Fruit fly (Drosophila melanogaster) whole organism, wandering third instar larva: ENCODE data around the gene CG1965.

Source experiments
- Abd-B ChIP-seq: fragments of >200 bp; optimal IDR thresholded peaks from 2 replicates; lab custom pipeline; 2017; ENCODE audit warnings: missing biosample characterization, missing genetic modification characterization
- Dfd ChIP-seq: fragments of >200 bp; optimal IDR thresholded peaks from 2 replicates; lab custom pipeline; 2017; ENCODE audit warnings: missing biosample characterization, missing genetic modification characterization
- HLH106 ChIP-seq: fragments of 200-800 bp; optimal IDR thresholded peaks from 3 replicates; lab custom pipeline; 2019; ENCODE audit warnings: missing biosample characterization, mild to moderate bottlenecking, missing genetic modification characterization, moderate library complexity
- Hr78 ChIP-seq: fragments of >200 bp; optimal IDR thresholded peaks from 2 replicates; lab custom pipeline; 2017; ENCODE audit warnings: missing biosample characterization, missing genetic modification characterization
- OdsH ChIP-seq: fragments of 200-800 bp; sonication (Bioruptor generic); optimal IDR thresholded peaks from 2 replicates; lab custom pipeline; 2016; ENCODE audit warnings: missing biosample characterization, mild to moderate bottlenecking, missing genetic modification characterization
- Sp1 ChIP-seq: fragments of 200-800 bp; sonication (Bioruptor generic); optimal IDR thresholded peaks from 3 replicates; lab custom pipeline; 2019; ENCODE audit warnings: missing biosample characterization, mild to moderate bottlenecking, missing genetic modification characterization, moderate library complexity
- Vsx2 ChIP-seq: fragments of 200-300, 225-300 bp; sonication (Bioruptor generic); optimal IDR thresholded peaks from 2 replicates; lab custom pipeline; 2018; ENCODE audit warnings: missing biosample characterization, missing genetic modification characterization; ENCODE audit not compliant: partially characterized antibody
- dsf ChIP-seq: sonication (Bioruptor generic); optimal IDR thresholded peaks from 2 replicates; lab custom pipeline; 2016; ENCODE audit warnings: missing biosample characterization, missing genetic modification characterization, borderline replicate concordance
- jim ChIP-seq: fragments of 175-275, 200-325 bp; sonication (Bioruptor generic); optimal IDR thresholded peaks from 2 replicates; lab custom pipeline; 2016; ENCODE audit warnings: missing biosample characterization, mild to moderate bottlenecking, missing genetic modification characterization
- pan ChIP-seq: fragments of >200 bp; optimal IDR thresholded peaks from 2 replicates; lab custom pipeline; 2017
- psq ChIP-seq: fragments of 200-800 bp; sonication (Bioruptor generic); optimal IDR thresholded peaks from 3 replicates; lab custom pipeline; 2017; ENCODE audit warnings: missing biosample characterization, mild to moderate bottlenecking, missing genetic modification characterization, moderate library complexity
- usp ChIP-seq: fragments of >200 bp; optimal IDR thresholded peaks from 2 replicates; lab custom pipeline; 2017; ENCODE audit warnings: missing biosample characterization, missing genetic modification characterization

DNA sequence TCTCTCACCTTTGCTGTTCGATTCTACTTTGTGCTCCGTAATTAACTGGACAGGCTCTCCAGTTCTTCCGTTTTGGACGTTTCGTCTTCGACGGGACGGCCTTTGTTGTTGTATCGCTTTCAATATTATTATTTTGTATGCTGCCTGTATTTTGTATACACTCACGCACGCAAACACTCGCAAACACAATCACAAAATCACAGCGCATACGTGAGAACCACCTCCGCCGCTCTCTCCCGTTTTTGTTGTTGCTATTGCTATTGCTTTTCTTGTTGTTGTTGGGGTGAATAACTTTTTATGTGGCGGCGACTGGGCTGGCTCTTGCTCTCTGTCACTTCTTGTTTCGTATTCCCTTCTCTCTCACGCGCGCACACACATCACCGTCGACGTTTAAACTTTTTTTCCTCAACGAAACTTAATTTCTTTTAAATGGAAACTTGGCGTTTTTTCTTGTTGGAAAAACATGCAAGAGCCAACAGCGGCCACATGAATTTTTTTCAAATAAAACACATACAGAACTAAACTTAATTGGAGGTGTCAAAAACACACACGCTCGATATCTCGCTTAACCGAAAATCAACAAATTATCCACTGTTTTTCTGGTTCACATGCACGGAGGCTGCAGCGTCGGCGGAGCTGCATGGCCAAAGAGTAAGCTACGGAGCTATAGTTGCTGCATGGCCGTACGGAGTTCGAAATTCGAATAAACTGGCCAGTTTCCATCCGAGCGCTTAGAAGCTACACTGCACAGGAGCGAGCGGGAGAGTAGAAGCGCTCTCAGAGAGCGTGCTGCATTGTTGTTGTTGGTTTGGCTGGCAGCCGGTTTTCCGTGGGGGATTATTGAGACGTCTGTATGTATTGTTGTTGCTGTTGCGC is 40.8 kb downstream of the CG1965 start:
- TF ChIP-seq Dfd (GFP tag; lab: Kevin White, UChicago) (no peak), OdsH (GFP tag; lab: Kevin White, UChicago) (peak; percentile 8), pan (lab: Kevin White, UChicago) (no peak), Vsx2 (GFP tag; lab: Kevin White, UChicago) (peak; percentile 93), jim (GFP tag; lab: Kevin White, UChicago) (no peak), dsf (GFP tag; lab: Kevin White, UChicago) (no peak), psq (GFP tag; lab: Kevin White, UChicago) (peak; percentile 83), Sp1 (GFP tag; lab: Kevin White, UChicago) (no peak), HLH106 (tag; lab: Kevin White, UChicago) (no peak), Abd-B (GFP tag; lab: Kevin White, UChicago) (no peak), usp (no peak), Hr78 (GFP tag; lab: Kevin White, UChicago) (no peak)
